Fruit fly (Drosophila melanogaster): ENCODE results near the gene CG18223.

The CG18223 gene

dm6 chr3L:18898770-18899278, 21.3 kb downstream of the CG18223 start, which contains the start of gene RpL26 (continued):
- TF ChIP-seq zfh1 (GFP tag; IDR thresholded peaks at IDR 0.05) (no peak; the same call in 2 of the 3 replicates), sob (GFP tag; IDR thresholded peaks at IDR 0.05) (peak; percentile 81), Doc2 (GFP tag; IDR thresholded peaks at IDR 0.05) (no peak)

DNA sequence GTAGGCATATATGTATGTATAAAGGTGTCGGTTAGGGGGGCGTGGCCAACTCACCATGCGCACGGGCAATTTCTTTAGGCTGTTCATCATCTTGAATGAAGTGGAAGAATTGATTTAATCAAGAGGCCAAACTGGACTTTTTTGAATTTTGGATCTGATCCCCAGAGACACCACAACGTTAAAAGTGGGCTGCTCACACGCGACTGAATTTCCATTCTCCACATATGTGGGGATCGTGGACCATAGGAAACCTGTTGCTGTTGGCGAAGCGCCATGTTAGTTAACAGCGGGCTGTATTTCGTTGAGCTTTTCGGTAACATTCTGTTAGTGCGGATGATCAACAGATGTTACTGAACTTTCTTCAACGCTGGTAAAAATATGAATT, 22.0 kb downstream of the CG18223 start, which contains the start of gene CG3902:
Gene CG3902, minus strand, starts transcription at position 208 of the 385 bp plus-strand sequence.
- TF ChIP-seq tio (GFP tag; optimal IDR thresholded peaks at IDR 0.05) (no peak), CG7271 (tag; optimal IDR thresholded peaks at IDR 0.05) (no peak), CG42726 (GFP tag; IDR thresholded peaks at IDR 0.05; ENCODE audit: partially characterized antibody) (peak; percentile 28; the same call in 1 of the 2 replicates), Sin3A (optimal IDR thresholded peaks at IDR 0.05) (no peak), CG18599 (GFP tag; optimal IDR thresholded peaks at IDR 0.05) (no peak), Jarid2 (GFP tag; optimal IDR thresholded peaks at IDR 0.05) (peak; percentile 89), CG8281 (tag; optimal IDR thresholded peaks at IDR 0.05) (no peak), shn (GFP tag; optimal IDR thresholded peaks at IDR 0.05) (no peak), CG3281 (GFP tag; optimal IDR thresholded peaks at IDR 0.05) (peak; percentile 16), seq (GFP tag; IDR thresholded peaks at IDR 0.05) (no peak), CG3995 (GFP tag; optimal IDR thresholded peaks at IDR 0.05) (no peak), pho (GFP tag; optimal IDR thresholded peaks at IDR 0.05) (no peak), CG15696 (tag; optimal IDR thresholded peaks at IDR 0.05) (no peak), dmrt99B (tag; optimal IDR thresholded peaks at IDR 0.05) (no peak), vnd (GFP tag; IDR thresholded peaks at IDR 0.05; ENCODE audit: partially characterized antibody) (no peak), CG9797 (GFP tag; optimal IDR thresholded peaks at IDR 0.05) (no peak), CG1602 (GFP tag; optimal IDR thresholded peaks at IDR 0.05) (no peak), aop (GFP tag; IDR thresholded peaks at IDR 0.05) (no peak), CG6689 (GFP tag; IDR thresholded peaks at IDR 0.05) (no peak), CG14710 (tag; optimal IDR thresholded peaks at IDR 0.05) (no peak), ems (GFP tag; optimal IDR thresholded peaks at IDR 0.05) (peak; percentile 34), HHEX (GFP tag; optimal IDR thresholded peaks at IDR 0.05) (peak; percentile 45), Awh (GFP tag; IDR thresholded peaks at IDR 0.05) (peak; percentile 31; the same call in 1 of the 2 replicates), CG1832 (GFP tag; optimal IDR thresholded peaks at IDR 0.05) (no peak), CG6813 (GFP tag; optimal IDR thresholded peaks at IDR 0.05) (no peak), CG15514 (GFP tag; optimal IDR thresholded peaks at IDR 0.05) (peak; percentile 40), grn (GFP tag; optimal IDR thresholded peaks at IDR 0.05) (peak; percentile 84), Ptx1 (GFP tag; IDR thresholded peaks at IDR 0.05) (no peak), slou (GFP tag; optimal IDR thresholded peaks at IDR 0.05) (no peak), CG16815 (GFP tag; optimal IDR thresholded peaks at IDR 0.05) (no peak), Dek (tag; optimal IDR thresholded peaks at IDR 0.05) (no peak), CG17612 (GFP tag; IDR thresholded peaks at IDR 0.05) (no peak), gsb (GFP tag; IDR thresholded peaks at IDR 0.05) (no peak), CG30020 (tag; optimal IDR thresholded peaks at IDR 0.05) (no peak), sug (tag; optimal IDR thresholded peaks at IDR 0.05) (peak; percentile 57), CG6854 (GFP tag; optimal IDR thresholded peaks at IDR 0.05) (peak; percentile 10), zfh1 (GFP tag; IDR thresholded peaks at IDR 0.05) (0 out of 3 replicates have a peak, but pooled peaks have one; percentile 26), YL-1 (GFP tag; optimal IDR thresholded peaks at IDR 0.05) (peak; percentile 9), CG7963 (GFP tag; IDR thresholded peaks at IDR 0.05; ENCODE audit: partially characterized antibody) (peak; percentile 49; the same call in 1 of the 3 replicates), onecut (GFP tag; IDR thresholded peaks at IDR 0.05) (peak; percentile 31), trem (tag; optimal IDR thresholded peaks at IDR 0.05) (no peak), CG12744 (GFP tag; optimal IDR thresholded peaks at IDR 0.05) (no peak), CG7357 (GFP tag; IDR thresholded peaks at IDR 0.05) (no peak), gt (GFP tag; IDR thresholded peaks at IDR 0.05) (no peak), pan (optimal IDR thresholded peaks at IDR 0.05) (no peak), pan (GFP tag; optimal IDR thresholded peaks at IDR 0.05 in 1 of 2, IDR thresholded peaks at IDR 0.05 in 1 of 2) (no peak), C15 (GFP tag; IDR thresholded peaks at IDR 0.05) (no peak)
